Fruit fly (Drosophila melanogaster): ENCODE measurements around the gene CCT6.

The CCT6 gene

DNA sequence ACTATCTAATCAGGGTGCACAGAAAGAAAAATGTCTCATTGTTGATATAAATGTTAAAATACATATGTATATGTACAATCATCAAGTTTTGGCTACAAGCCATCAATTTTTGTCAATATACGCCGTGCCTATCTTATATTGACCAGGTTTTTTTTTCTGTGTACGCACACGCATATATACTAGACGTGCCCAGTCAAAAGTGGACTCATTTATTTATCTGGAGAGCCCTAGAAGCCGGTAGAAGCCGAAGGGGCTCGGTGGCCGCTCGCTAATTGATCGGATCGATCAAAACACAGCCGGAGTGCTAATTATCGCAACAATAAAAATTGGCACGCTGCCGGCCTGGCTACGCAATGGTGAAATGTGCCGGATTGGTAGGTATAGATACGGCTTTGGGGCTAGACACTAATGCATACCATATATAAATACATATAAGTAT is 6.1 kb upstream of the CCT6 start (continued):
- peak; percentile 87 for TF ChIP-seq svp (GFP tag)

dm6 chrX:15740881-15741280 is 5.6 kb upstream of the CCT6 start:
- no peak for TF ChIP-seq Blimp-1 (GFP tag; optimal IDR thresholded peaks at IDR 0.05)
- TF ChIP-seq CG6808 (GFP tag; optimal IDR thresholded peaks at IDR 0.05), result no peak
- TF ChIP-seq CG15336 (GFP tag; IDR thresholded peaks at IDR 0.05), result 0 out of 2 replicates have a peak, but pooled peaks have one; percentile 6
- TF ChIP-seq CG10669 (GFP tag; optimal IDR thresholded peaks at IDR 0.05), result no peak
- TF ChIP-seq svp (GFP tag), result peak; percentile 47
- no peak for TF ChIP-seq cyc (GFP tag; optimal IDR thresholded peaks at IDR 0.05)
- no peak for TF ChIP-seq Eip75B (GFP tag; optimal IDR thresholded peaks at IDR 0.05)
- no peak for TF ChIP-seq CG8319 (GFP tag; optimal IDR thresholded peaks at IDR 0.05)
- TF ChIP-seq acj6 (GFP tag; optimal IDR thresholded peaks at IDR 0.05), result no peak

dm6 chrX:15746682-15747196 is 291 bp downstream of the CCT6 start:
- TF ChIP-seq spab (GFP tag; optimal IDR thresholded peaks at IDR 0.05) (no peak), CG11294 (GFP tag; IDR thresholded peaks at IDR 0.05) (no peak), fd59A (GFP tag; optimal IDR thresholded peaks at IDR 0.05) (no peak), CG15336 (GFP tag; IDR thresholded peaks at IDR 0.05) (no peak), CG10669 (GFP tag; optimal IDR thresholded peaks at IDR 0.05) (no peak), Hr38 (GFP tag; optimal IDR thresholded peaks at IDR 0.05) (no peak)

DNA sequence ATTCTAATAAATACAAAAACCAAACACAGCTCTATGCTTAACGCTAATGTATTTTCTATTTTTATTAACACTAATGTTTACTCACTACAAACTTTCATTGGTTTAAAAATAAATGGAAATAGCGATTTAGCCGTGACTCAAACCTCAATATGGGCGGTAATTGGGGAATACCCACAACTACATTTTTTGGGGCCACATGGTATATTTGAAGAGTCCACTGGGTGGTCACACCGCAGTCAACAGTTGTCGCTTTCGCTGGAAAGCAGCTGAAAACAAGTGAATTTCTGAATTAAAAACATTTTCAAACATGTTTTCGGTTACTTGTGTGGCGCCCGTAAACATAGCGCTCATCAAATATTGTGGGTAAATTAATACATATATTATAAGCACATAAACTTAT is 2.5 kb downstream of the CCT6 start, which contains the start of gene Mvd:
Mvd (plus strand) TSS at position 222 of the 400 bp plus-strand sequence.
- TF ChIP-seq CG3032 (tag; optimal IDR thresholded peaks at IDR 0.05) (peak; percentile 6), Eip78C (GFP tag) (peak; percentile 64), CG10631 (GFP tag; optimal IDR thresholded peaks at IDR 0.05) (no peak), Hr38 (GFP tag; optimal IDR thresholded peaks at IDR 0.05) (no peak), fkh (GFP tag; optimal IDR thresholded peaks at IDR 0.05) (peak; percentile 90), Blimp-1 (GFP tag; optimal IDR thresholded peaks at IDR 0.05) (peak; percentile 65), Sox14 (GFP tag; optimal IDR thresholded peaks at IDR 0.05) (no peak)

dm6 chrX:15756018-15756417 is 9.6 kb downstream of the CCT6 start, which contains the start of gene CG8260:
Gene CG8260, plus strand, starts transcription at chrX:15756318.
- TF ChIP-seq dsx (GFP tag; optimal IDR thresholded peaks at IDR 0.05; ENCODE audit: poor library complexity, severe bottlenecking), result no peak
- TF ChIP-seq CG8319 (GFP tag; optimal IDR thresholded peaks at IDR 0.05), result no peak
- no peak for TF ChIP-seq dac (GFP tag; optimal IDR thresholded peaks at IDR 0.05)
- no peak for TF ChIP-seq Hr4 (GFP tag; optimal IDR thresholded peaks at IDR 0.05)
- TF ChIP-seq CG4318 (GFP tag; optimal IDR thresholded peaks at IDR 0.05), result no peak
- TF ChIP-seq CG15336 (GFP tag; IDR thresholded peaks at IDR 0.05), result no peak
- no peak for TF ChIP-seq CG6792 (GFP tag; optimal IDR thresholded peaks at IDR 0.05)
- no peak for TF ChIP-seq Sox102F (GFP tag; optimal IDR thresholded peaks at IDR 0.05)
- no peak for TF ChIP-seq pdm3 (GFP tag; optimal IDR thresholded peaks at IDR 0.05)
- no peak for TF ChIP-seq Lpt (GFP tag; optimal IDR thresholded peaks at IDR 0.05)
- TF ChIP-seq Eip78C (GFP tag), result no peak
- no peak for TF ChIP-seq CG11294 (GFP tag; IDR thresholded peaks at IDR 0.05)
- TF ChIP-seq CG7368 (GFP tag; optimal IDR thresholded peaks at IDR 0.05), result no peak
- TF ChIP-seq Met (GFP tag; optimal IDR thresholded peaks at IDR 0.05), result no peak
- TF ChIP-seq CG6854 (GFP tag; optimal IDR thresholded peaks at IDR 0.05), result no peak
- no peak for TF ChIP-seq CG10669 (GFP tag; optimal IDR thresholded peaks at IDR 0.05)
- no peak for TF ChIP-seq CG11902 (GFP tag; optimal IDR thresholded peaks at IDR 0.05)
- no peak for TF ChIP-seq CG6276 (GFP tag; optimal IDR thresholded peaks at IDR 0.05)
- TF ChIP-seq CG10631 (GFP tag; optimal IDR thresholded peaks at IDR 0.05), result no peak
- TF ChIP-seq net (GFP tag; optimal IDR thresholded peaks at IDR 0.05), result no peak
